Worm (Caenorhabditis elegans) whole organism, L3 larva: ENCODE data around the gene vps-32.1.

Experiments used
- R02D3.7 ChIP-seq: fragments of 150-350 bp; optimal IDR thresholded peaks from 2 replicates; lab custom pipeline; 2014; ENCODE audit warnings: missing biosample characterization, missing genetic modification characterization
- ZK546.5 ChIP-seq: sonication (generic microtip); optimal IDR thresholded peaks from 2 replicates; lab custom pipeline; 2017; ENCODE audit warnings: missing biosample characterization, missing genetic modification characterization
- aly-2 ChIP-seq: fragments of 150-350 bp; optimal IDR thresholded peaks from 2 replicates; lab custom pipeline; 2014; ENCODE audit warnings: missing biosample characterization, missing genetic modification characterization
- ama-1 ChIP-seq: fragments of 150-350 bp; optimal IDR thresholded peaks from 2 replicates; lab custom pipeline; 2018
- ceh-16 ChIP-seq: sonication (generic microtip); optimal IDR thresholded peaks from 2 replicates; lab custom pipeline; 2017; ENCODE audit warnings: missing biosample characterization, missing genetic modification characterization
- ceh-28 ChIP-seq: fragments of 150-350 bp; optimal IDR thresholded peaks from 2 replicates; lab custom pipeline; 2014; ENCODE audit warnings: missing biosample characterization, missing genetic modification reagents, missing genetic modification characterization
- ceh-82 ChIP-seq: fragments of 150-350 bp; optimal IDR thresholded peaks from 2 replicates; lab custom pipeline; 2014; ENCODE audit warnings: missing biosample characterization, missing genetic modification characterization
- ceh-9 ChIP-seq: sonication (generic microtip); optimal IDR thresholded peaks from 2 replicates; lab custom pipeline; 2018; ENCODE audit warnings: missing biosample characterization, missing genetic modification characterization
- daf-12 ChIP-seq: fragments of 150-350 bp; optimal IDR thresholded peaks from 2 replicates; lab custom pipeline; 2014; ENCODE audit warnings: missing biosample characterization, missing genetic modification reagents, missing genetic modification characterization
- egl-27 ChIP-seq: sonication (generic microtip); optimal IDR thresholded peaks from 4 replicates; lab custom pipeline; 2017; ENCODE audit warnings: missing biosample characterization, missing genetic modification reagents, missing genetic modification characterization
- egl-5 ChIP-seq: fragments of 150-350 bp; optimal IDR thresholded peaks from 2 replicates; lab custom pipeline; 2017; ENCODE audit warnings: missing biosample characterization, missing genetic modification reagents, missing genetic modification characterization, inconsistent platforms
- elt-1 ChIP-seq: fragments of 150-350 bp; optimal IDR thresholded peaks from 2 replicates; lab custom pipeline; 2014; ENCODE audit warnings: missing biosample characterization, missing genetic modification characterization
- elt-2 ChIP-seq: sonication (generic microtip); optimal IDR thresholded peaks from 2 replicates; lab custom pipeline; 2016; ENCODE audit warnings: missing genetic modification reagents, mild to moderate bottlenecking, missing genetic modification characterization, missing compliant biosample characterization
- elt-3 ChIP-seq, 3 experiments: fragments of 150-350 bp in 1 of 3; sonication (generic microtip) in 2 of 3; optimal IDR thresholded peaks; 2 replicates in 2 of 3; 4 replicates in 1 of 3; lab custom pipeline; 2014 to 2017; ENCODE audit warnings: missing biosample characterization in 3 of 3, missing genetic modification characterization in 3 of 3
- eor-1 ChIP-seq, 2 experiments: fragments of 150-350 bp; optimal IDR thresholded peaks; 2 replicates each; lab custom pipeline; 2014 to 2018; ENCODE audit warnings: missing biosample characterization in 2 of 2, missing genetic modification characterization in 2 of 2
- fkh-10 ChIP-seq: sonication (generic microtip); optimal IDR thresholded peaks from 2 replicates; lab custom pipeline; 2017; ENCODE audit warnings: missing biosample characterization, missing genetic modification reagents, missing genetic modification characterization
- fkh-2 ChIP-seq: fragments of 150-350 bp; optimal IDR thresholded peaks from 2 replicates; lab custom pipeline; 2014; ENCODE audit warnings: missing biosample characterization, missing genetic modification reagents, missing genetic modification characterization
- fos-1 ChIP-seq: fragments of 150-350 bp; optimal IDR thresholded peaks from 2 replicates; lab custom pipeline; 2014; ENCODE audit warnings: missing biosample characterization, missing genetic modification characterization
- hmg-11 ChIP-seq: sonication (generic microtip); optimal IDR thresholded peaks from 2 replicates; lab custom pipeline; 2016; ENCODE audit warnings: missing genetic modification characterization, missing compliant biosample characterization
- jun-1 ChIP-seq: fragments of 150-350 bp; optimal IDR thresholded peaks from 2 replicates; lab custom pipeline; 2014; ENCODE audit warnings: missing biosample characterization, missing genetic modification reagents, missing genetic modification characterization
- lin-15B ChIP-seq: fragments of 150-350 bp; optimal IDR thresholded peaks from 2 replicates; lab custom pipeline; 2014; ENCODE audit warnings: missing biosample characterization, missing genetic modification characterization
- lin-39 ChIP-seq: fragments of 150-350 bp; optimal IDR thresholded peaks from 2 replicates; lab custom pipeline; 2018; ENCODE audit warnings: missing biosample characterization, missing genetic modification reagents, missing genetic modification characterization
- lsy-12 ChIP-seq: sonication (generic microtip); optimal IDR thresholded peaks from 2 replicates; lab custom pipeline; 2016; ENCODE audit warnings: mild to moderate bottlenecking, missing genetic modification characterization, missing compliant biosample characterization
- mdl-1 ChIP-seq: fragments of 150-350 bp; optimal IDR thresholded peaks from 2 replicates; lab custom pipeline; 2014; ENCODE audit warnings: missing biosample characterization, missing genetic modification characterization
- mml-1 ChIP-seq: fragments of 150-350 bp; sonication (generic microtip); optimal IDR thresholded peaks from 3 replicates; lab custom pipeline; 2014; ENCODE audit warnings: missing biosample characterization, missing genetic modification characterization
- nfya-1 ChIP-seq: sonication (generic microtip); optimal IDR thresholded peaks from 2 replicates; lab custom pipeline; 2017; ENCODE audit warnings: missing genetic modification characterization, mild to moderate bottlenecking, missing compliant biosample characterization, antibody characterized with exemption, moderate library complexity; ENCODE audit not compliant: insufficient read depth
- nhr-11 ChIP-seq: fragments of 150-350 bp; optimal IDR thresholded peaks from 2 replicates; lab custom pipeline; 2014; ENCODE audit warnings: missing biosample characterization, missing genetic modification characterization
- nhr-12 ChIP-seq: fragments of 150-350 bp; optimal IDR thresholded peaks from 2 replicates; lab custom pipeline; 2014; ENCODE audit warnings: missing biosample characterization, missing genetic modification characterization
- nhr-23 ChIP-seq: fragments of 150-350 bp; optimal IDR thresholded peaks from 2 replicates; lab custom pipeline; 2014; ENCODE audit warnings: missing biosample characterization, missing genetic modification reagents, missing genetic modification characterization
- nhr-237 ChIP-seq: fragments of 150-350 bp; optimal IDR thresholded peaks from 2 replicates; lab custom pipeline; 2014; ENCODE audit warnings: missing biosample characterization, missing genetic modification characterization
- nhr-25 ChIP-seq: sonication (generic microtip); optimal IDR thresholded peaks from 2 replicates; lab custom pipeline; 2017; ENCODE audit warnings: missing biosample characterization, missing genetic modification characterization
- nhr-28 ChIP-seq: fragments of 150-350 bp; optimal IDR thresholded peaks from 2 replicates; lab custom pipeline; 2014; ENCODE audit warnings: missing biosample characterization, missing genetic modification characterization
- nhr-43 ChIP-seq: sonication (generic microtip); optimal IDR thresholded peaks from 2 replicates; lab custom pipeline; 2016; ENCODE audit warnings: mild to moderate bottlenecking, missing genetic modification characterization, missing compliant biosample characterization; ENCODE audit not compliant: poor library complexity, severe bottlenecking
- nhr-67 ChIP-seq: fragments of 150-350 bp; optimal IDR thresholded peaks from 2 replicates; lab custom pipeline; 2014; ENCODE audit warnings: missing biosample characterization, missing genetic modification characterization
- nhr-76 ChIP-seq: fragments of 150-350 bp; sonication (generic microtip); optimal IDR thresholded peaks from 5 replicates; lab custom pipeline; 2014; ENCODE audit warnings: missing biosample characterization, missing genetic modification characterization
- nhr-77 ChIP-seq: fragments of 150-350 bp; optimal IDR thresholded peaks from 2 replicates; lab custom pipeline; 2014; ENCODE audit warnings: missing biosample characterization, missing genetic modification characterization
- pha-4 ChIP-seq: fragments of 150-350 bp; optimal IDR thresholded peaks from 2 replicates; lab custom pipeline; 2014; ENCODE audit warnings: missing biosample characterization, missing genetic modification reagents, missing genetic modification characterization
- pqm-1 ChIP-seq: fragments of 150-350 bp; optimal IDR thresholded peaks from 2 replicates; lab custom pipeline; 2017; ENCODE audit warnings: missing biosample characterization, missing genetic modification characterization, inconsistent platforms
- sea-2 ChIP-seq: fragments of 150-350 bp; sonication (generic microtip); optimal IDR thresholded peaks from 4 replicates; lab custom pipeline; 2014; ENCODE audit warnings: missing biosample characterization, missing genetic modification reagents, missing genetic modification characterization
- skn-1 ChIP-seq: fragments of 150-350 bp; optimal IDR thresholded peaks from 2 replicates; lab custom pipeline; 2014; ENCODE audit warnings: missing biosample characterization, missing genetic modification characterization
- snpc-4 ChIP-seq: fragments of 150-350 bp; optimal IDR thresholded peaks from 2 replicates; lab custom pipeline; 2014; ENCODE audit warnings: missing biosample characterization, missing genetic modification characterization
- tbx-2 ChIP-seq: sonication (generic microtip); optimal IDR thresholded peaks from 2 replicates; lab custom pipeline; 2016; ENCODE audit warnings: mild to moderate bottlenecking, missing genetic modification characterization, missing compliant biosample characterization
- unc-39 ChIP-seq: sonication (generic microtip); optimal IDR thresholded peaks from 4 replicates; lab custom pipeline; 2017; ENCODE audit warnings: missing biosample characterization, missing genetic modification characterization
- unc-62 ChIP-seq: fragments of 150-350 bp; sonication (generic microtip); optimal IDR thresholded peaks from 4 replicates; lab custom pipeline; 2014; ENCODE audit warnings: missing biosample characterization, missing genetic modification reagents, missing genetic modification characterization
- zag-1 ChIP-seq: fragments of 150-350 bp; optimal IDR thresholded peaks from 2 replicates; lab custom pipeline; 2014; ENCODE audit warnings: missing biosample characterization, missing genetic modification characterization
- ztf-11 ChIP-seq: fragments of 150-350 bp; optimal IDR thresholded peaks from 2 replicates; lab custom pipeline; 2014; ENCODE audit warnings: missing biosample characterization, missing genetic modification characterization
- ztf-4 ChIP-seq: fragments of 150-350 bp; optimal IDR thresholded peaks from 2 replicates; lab custom pipeline; 2014; ENCODE audit warnings: missing biosample characterization, missing genetic modification characterization

Gene vps-32.1

DNA sequence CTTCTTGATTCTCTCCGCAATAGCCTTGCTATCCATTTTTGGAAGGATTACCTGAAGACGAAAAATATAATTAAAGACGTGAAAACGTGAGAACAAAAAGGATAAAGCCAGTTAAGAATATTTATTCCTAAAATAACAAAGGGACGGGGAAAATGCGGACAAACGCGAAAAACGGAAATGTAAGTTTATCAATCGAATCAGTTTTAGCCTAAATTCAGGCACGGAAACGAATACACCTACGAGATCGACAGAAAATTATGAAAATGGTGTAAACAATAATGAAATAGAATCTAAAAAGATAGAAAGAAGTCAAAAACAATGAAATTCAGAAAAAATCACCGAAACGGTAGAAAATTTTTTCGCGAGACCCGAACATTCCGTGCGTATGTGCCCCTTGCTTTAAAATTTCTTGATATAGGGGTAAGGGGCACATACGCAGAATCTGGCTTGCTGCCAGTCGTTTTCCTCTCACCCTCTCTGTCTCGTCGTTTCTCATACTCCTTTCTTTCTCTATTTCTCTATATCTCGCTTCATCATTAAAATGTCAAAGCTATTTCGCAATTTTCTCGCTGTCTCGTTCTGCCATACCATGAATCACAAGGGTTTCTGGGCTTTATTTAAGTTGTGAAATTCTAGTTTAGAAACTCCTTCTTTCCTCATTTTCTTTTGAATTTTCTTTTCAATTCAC, 759 bp upstream of the vps-32.1 start, which contains the start of gene icd-1:
Gene icd-1, minus strand, starts transcription at position 51 of the 688 bp plus-strand sequence.
- TF ChIP-seq nhr-23 (tag; lab: Kevin White, UChicago) (peak; percentile 97), ceh-82 (tag; lab: Kevin White, UChicago) (peak; percentile 91), egl-27 (tag; lab: Kevin White, UChicago) (peak; percentile 86), ceh-28 (tag; lab: Kevin White, UChicago) (peak; percentile 93), snpc-4 (peak; percentile 91), eor-1 (tag; optimal IDR thresholded peaks at IDR 0.05; lab: Kevin White, UChicago) (peak in 1 of 2 experiments; percentile 75), ZK546.5 (peak; percentile 11), ceh-16 (peak; percentile 26), nfya-1 (tag; lab: Kevin White, UChicago) (peak; percentile 94), lsy-12 (tag; lab: Kevin White, UChicago) (peak; percentile 95), nhr-76 (peak; percentile 11), mml-1 (tag; lab: Kevin White, UChicago) (no peak), jun-1 (peak; percentile 97), nhr-237 (tag; lab: Kevin White, UChicago) (no peak), elt-1 (tag; lab: Kevin White, UChicago) (peak; percentile 58), nhr-11 (tag; lab: Kevin White, UChicago) (peak; percentile 95), tbx-2 (tag; lab: Kevin White, UChicago) (peak; percentile 91), nhr-28 (no peak), nhr-12 (tag; lab: Kevin White, UChicago) (no peak), egl-5 (tag; lab: Kevin White, UChicago) (peak; percentile 93), ceh-9 (tag; lab: Kevin White, UChicago) (no peak), unc-62 (GFP tag; lab: Kevin White, UChicago) (peak; percentile 87), nhr-77 (peak; percentile 63), fkh-10 (GFP tag; lab: Kevin White, UChicago) (peak; percentile 64), nhr-67 (tag; lab: Kevin White, UChicago) (no peak), nhr-25 (tag; lab: Kevin White, UChicago) (peak; percentile 94), fos-1 (peak; percentile 87), ama-1 (lab: Kevin White, UChicago) (peak; percentile 71), mdl-1 (tag; lab: Kevin White, UChicago) (peak; percentile 64), pqm-1 (tag; lab: Kevin White, UChicago) (peak; percentile 66), elt-2 (tag; lab: Kevin White, UChicago) (peak; percentile 84), hmg-11 (peak; percentile 84), ztf-11 (tag; lab: Kevin White, UChicago) (no peak), daf-12 (no peak), nhr-43 (tag; lab: Kevin White, UChicago) (peak; percentile 94), skn-1 (tag; lab: Kevin White, UChicago) (peak; percentile 68), lin-39 (peak; percentile 85), zag-1 (tag; lab: Kevin White, UChicago) (peak; percentile 71), lin-15B (peak; percentile 91), elt-3 (tag; optimal IDR thresholded peaks at IDR 0.05; lab: Kevin White, UChicago) (no peak), R02D3.7 (tag; lab: Kevin White, UChicago) (peak; percentile 89), aly-2 (peak; percentile 58), fkh-2 (tag; lab: Kevin White, UChicago) (no peak), unc-39 (tag; lab: Kevin White, UChicago) (no peak), pha-4 (tag; lab: Kevin White, UChicago) (peak; percentile 92), sea-2 (GFP tag; lab: Kevin White, UChicago) (peak; percentile 63), ztf-4 (peak; percentile 83)
